Fruit fly (Drosophila melanogaster) whole organism, pupa: ENCODE results near the gene Rh50.

Experiments
- CG10348 ChIP-seq: fragments of 200-800 bp; sonication (Bioruptor generic); IDR thresholded peaks from 2 replicates; pipeline ENCODE4 v1.3.6; 2022; ENCODE audit warnings: missing biosample characterization, missing genetic modification characterization
- CG12605 ChIP-seq: fragments of 200-800 bp; sonication (Bioruptor generic); IDR thresholded peaks from 2 replicates; pipeline ENCODE4 v1.3.6; 2022; ENCODE audit warnings: missing biosample characterization, missing genetic modification characterization
- CG13204 ChIP-seq: fragments of 200-800 bp; sonication (Bioruptor generic); optimal IDR thresholded peaks from 2 replicates; lab custom pipeline; 2018; ENCODE audit warnings: missing biosample characterization, mild to moderate bottlenecking, missing genetic modification characterization, moderate library complexity
- CG14655 ChIP-seq: fragments of 200-800 bp; sonication (Bioruptor generic); optimal IDR thresholded peaks from 3 replicates; lab custom pipeline; 2017; ENCODE audit warnings: mild to moderate bottlenecking, missing biosample characterization, missing genetic modification reagents, missing genetic modification characterization
- CG15710 ChIP-seq: fragments of 200-800 bp; sonication (Bioruptor generic); optimal IDR thresholded peaks from 2 replicates; lab custom pipeline; 2018; ENCODE audit warnings: missing biosample characterization, mild to moderate bottlenecking, missing genetic modification characterization, moderate library complexity
- CG17806 ChIP-seq: fragments of 200-800 bp; sonication (Bioruptor generic); optimal IDR thresholded peaks from 2 replicates; lab custom pipeline; 2018; ENCODE audit warnings: missing biosample characterization, mild to moderate bottlenecking, missing genetic modification characterization, moderate library complexity
- CG32121 ChIP-seq: fragments of 200-800 bp; sonication (Bioruptor generic); IDR thresholded peaks from 2 replicates; pipeline ENCODE4 v1.3.6; 2022; ENCODE audit warnings: missing biosample characterization, missing genetic modification characterization
- CG34367 ChIP-seq: fragments of 200-800 bp; sonication (Bioruptor generic); optimal IDR thresholded peaks from 2 replicates; lab custom pipeline; 2018; ENCODE audit warnings: missing biosample characterization, mild to moderate bottlenecking, missing genetic modification characterization
- CG4496 ChIP-seq: fragments of 200-800 bp; sonication (Bioruptor generic); IDR thresholded peaks from 3 replicates; pipeline ENCODE4 v1.3.6; 2022; ENCODE audit warnings: missing biosample characterization, missing genetic modification characterization
- CG8159 ChIP-seq: fragments of 200-800 bp; sonication (Bioruptor generic); optimal IDR thresholded peaks from 3 replicates; lab custom pipeline; 2018; ENCODE audit warnings: missing biosample characterization, mild to moderate bottlenecking, missing genetic modification characterization, moderate library complexity
- CG8301 ChIP-seq: fragments of 200-800 bp; sonication (Bioruptor generic); optimal IDR thresholded peaks from 2 replicates; lab custom pipeline; 2018; ENCODE audit warnings: missing biosample characterization, mild to moderate bottlenecking, missing genetic modification characterization
- CG9948 ChIP-seq: fragments of 200-800 bp; sonication (Bioruptor generic); optimal IDR thresholded peaks from 2 replicates; lab custom pipeline; 2018; ENCODE audit warnings: missing biosample characterization, mild to moderate bottlenecking, missing genetic modification characterization, moderate library complexity
- D1 ChIP-seq: fragments of 200-800 bp; sonication (Bioruptor generic); optimal IDR thresholded peaks from 2 replicates; lab custom pipeline; 2018; ENCODE audit warnings: missing biosample characterization, mild to moderate bottlenecking, missing genetic modification characterization, moderate library complexity
- EcR ChIP-seq: fragments of 200-800 bp; sonication (Bioruptor generic); optimal IDR thresholded peaks from 3 replicates; lab custom pipeline; 2019; ENCODE audit warnings: missing biosample characterization, missing genetic modification characterization, mild to moderate bottlenecking, moderate library complexity, missing genetic modification reagents
- Ets98B ChIP-seq: fragments of 200-800 bp; sonication (Bioruptor generic); IDR thresholded peaks from 2 replicates; pipeline ENCODE4 v1.3.6; 2022; ENCODE audit warnings: missing biosample characterization, missing genetic modification characterization
- Pif1A ChIP-seq: fragments of 200-800 bp; sonication (Bioruptor generic); optimal IDR thresholded peaks from 3 replicates; lab custom pipeline; 2016; ENCODE audit warnings: missing biosample characterization, missing genetic modification characterization
- Pif1B ChIP-seq: fragments of 200-800 bp; sonication (Bioruptor generic); optimal IDR thresholded peaks from 3 replicates; lab custom pipeline; 2016; ENCODE audit warnings: missing biosample characterization, missing genetic modification characterization
- Snoo ChIP-seq: fragments of 200-800 bp; sonication (Bioruptor generic); optimal IDR thresholded peaks from 3 replicates; lab custom pipeline; 2017; ENCODE audit warnings: missing biosample characterization, mild to moderate bottlenecking, missing genetic modification characterization, inconsistent platforms
- rn ChIP-seq: fragments of 200-800 bp; sonication (Bioruptor generic); IDR thresholded peaks from 2 replicates; pipeline ENCODE4 v1.3.6; 2022; ENCODE audit warnings: missing biosample characterization, missing genetic modification characterization

The Rh50 gene

dm6 chr3L:4910068-4910467 lies at the start of gene Rh50:
TSS of gene Rh50 (plus strand) at chr3L:4910368.
- no peak for TF ChIP-seq CG14655 (GFP tag; lab: Kevin White, UChicago)
- no peak for TF ChIP-seq CG13204 (GFP tag; lab: Kevin White, UChicago)
- no peak for TF ChIP-seq CG32121
- TF ChIP-seq CG34367 (tag; lab: Kevin White, UChicago) = no peak
- no peak for TF ChIP-seq CG17806 (tag; lab: Kevin White, UChicago)
- TF ChIP-seq CG8301 = no peak
- no peak for TF ChIP-seq CG8159 (tag; lab: Kevin White, UChicago)
- no peak for TF ChIP-seq CG10348
- TF ChIP-seq Snoo (tag; lab: Kevin White, UChicago) = no peak
- TF ChIP-seq EcR (GFP tag; lab: Kevin White, UChicago) = no peak
- no peak for TF ChIP-seq CG4496 (GFP tag; lab: Robert Waterston, UW)

- TF ChIP-seq CG8159 (tag; lab: Kevin White, UChicago) = no peak
Measured at dm6 chr3L:4860370-4860769, 49.8 kb upstream of the Rh50 start, which contains the start of gene CG32235. TSS of gene CG32235 (minus strand) at chr3L:4860470.

dm6 chr3L:4860969-4861368 lies 49.2 kb upstream of the Rh50 start, which contains the start of gene Dnah3:
TSS of gene Dnah3 (plus strand) at chr3L:4861269.
- TF ChIP-seq D1 (no peak), CG15710 (tag; lab: Kevin White, UChicago) (no peak), CG10348 (no peak), CG4496 (GFP tag; lab: Robert Waterston, UW) (no peak), CG34367 (tag; lab: Kevin White, UChicago) (no peak)

dm6 chr3L:4896564-4896963 lies 13.6 kb upstream of the Rh50 start, which contains the start of gene CG13705:
TSS of gene CG13705 (plus strand) at chr3L:4896864.
- TF ChIP-seq CG4496 (GFP tag; lab: Robert Waterston, UW) (no peak), CG17806 (tag; lab: Kevin White, UChicago) (no peak), EcR (GFP tag; lab: Kevin White, UChicago) (no peak), CG8301 (no peak), CG13204 (GFP tag; lab: Kevin White, UChicago) (no peak), CG8159 (tag; lab: Kevin White, UChicago) (no peak), CG15710 (tag; lab: Kevin White, UChicago) (no peak), CG34367 (tag; lab: Kevin White, UChicago) (no peak), rn (GFP tag; lab: Robert Waterston, UW) (no peak)

- TF ChIP-seq CG17806 (tag; lab: Kevin White, UChicago) (no peak), CG9948 (tag; lab: Kevin White, UChicago) (no peak), Snoo (tag; lab: Kevin White, UChicago) (no peak), CG13204 (GFP tag; lab: Kevin White, UChicago) (no peak), CG32121 (no peak), CG8159 (tag; lab: Kevin White, UChicago) (no peak)
Measured at dm6 chr3L:4898647-4899046, 11.5 kb upstream of the Rh50 start, which contains the start of gene hoka. TSS of gene hoka (plus strand) at chr3L:4898900.

dm6 chr3L:4899117-4899516 lies 11.1 kb upstream of the Rh50 start:
- TF ChIP-seq CG15710 (tag; lab: Kevin White, UChicago) (no peak), CG32121 (no peak), Pif1B (no peak), rn (GFP tag; lab: Robert Waterston, UW) (no peak), CG13204 (GFP tag; lab: Kevin White, UChicago) (no peak), CG34367 (tag; lab: Kevin White, UChicago) (no peak), Snoo (tag; lab: Kevin White, UChicago) (no peak), D1 (no peak), CG10348 (no peak), CG12605 (GFP tag; lab: Robert Waterston, UW) (no peak), Pif1A (GFP tag; lab: Kevin White, UChicago) (no peak), CG8159 (tag; lab: Kevin White, UChicago) (no peak), CG8301 (no peak), Ets98B (GFP tag; lab: Robert Waterston, UW) (no peak), CG4496 (GFP tag; lab: Robert Waterston, UW) (no peak)
- TF ChIP-seq, all 21 proteins: peak for 0

- TF ChIP-seq rn (GFP tag; lab: Robert Waterston, UW) = no peak
Measured at dm6 chr3L:4920935-4921334, 10.8 kb downstream of the Rh50 start.

- TF ChIP-seq CG13204 (GFP tag; lab: Kevin White, UChicago) (no peak), Pif1A (GFP tag; lab: Kevin White, UChicago) (no peak), CG9948 (tag; lab: Kevin White, UChicago) (no peak), CG34367 (tag; lab: Kevin White, UChicago) (no peak), CG14655 (GFP tag; lab: Kevin White, UChicago) (no peak), CG15710 (tag; lab: Kevin White, UChicago) (no peak), CG17806 (tag; lab: Kevin White, UChicago) (no peak), Pif1B (no peak), CG4496 (GFP tag; lab: Robert Waterston, UW) (no peak)
- TF ChIP-seq, all 21 proteins: peak for 0
Measured at dm6 chr3L:4924612-4925011, 14.4 kb downstream of the Rh50 start.
